Worm (Caenorhabditis elegans) whole organism, L4 larva: ENCODE data around the gene csq-1.

Experiments
- F26F4.8 ChIP-seq: fragments of 200-800 bp; sonication (Bioruptor generic); conservative IDR thresholded peaks from 2 replicates; pipeline ENCODE4 v1.3.6; 2022; ENCODE audit warnings: missing genetic modification characterization, missing compliant biosample characterization
- F44E2.7 ChIP-seq: fragments of 200-800 bp; sonication (Bioruptor generic); IDR thresholded peaks from 2 replicates; pipeline ENCODE4 v2.1.2; 2022; ENCODE audit warnings: missing genetic modification characterization, missing compliant biosample characterization
- R02D3.7 ChIP-seq: fragments of 150-350 bp; sonication (generic microtip); optimal IDR thresholded peaks from 3 replicates; lab custom pipeline; 2014; ENCODE audit warnings: missing biosample characterization, missing genetic modification characterization
- T20F7.1 ChIP-seq: fragments of 200-800 bp; sonication (Bioruptor generic); optimal IDR thresholded peaks from 2 replicates; lab custom pipeline; 2018; ENCODE audit warnings: mild to moderate bottlenecking, missing genetic modification characterization, missing compliant biosample characterization
- Y105C5A.15 ChIP-seq: fragments of 200-800 bp; sonication (Bioruptor generic); IDR thresholded peaks from 2 replicates; pipeline ENCODE4 v1.3.6; 2022; ENCODE audit warnings: missing genetic modification characterization, missing compliant biosample characterization
- Y48G9A.11 ChIP-seq: fragments of 200-800 bp; sonication (Bioruptor generic); IDR thresholded peaks from 2 replicates; pipeline ENCODE4 v1.3.6; 2022; ENCODE audit warnings: missing genetic modification reagents, missing genetic modification characterization, missing compliant biosample characterization
- Y5F2A.4 ChIP-seq: fragments of 200-800 bp; sonication (Bioruptor generic); optimal IDR thresholded peaks from 2 replicates; lab custom pipeline; 2018; ENCODE audit warnings: mild to moderate bottlenecking, missing genetic modification characterization, missing compliant biosample characterization
- ZK337.2 ChIP-seq: fragments of 200-800 bp; sonication (Bioruptor generic); IDR thresholded peaks from 2 replicates; pipeline ENCODE4 v1.3.6; 2022; ENCODE audit warnings: missing genetic modification reagents, missing genetic modification characterization, missing compliant biosample characterization
- ZK546.5 ChIP-seq, 2 experiments: sonication (generic microtip); optimal IDR thresholded peaks; 2 replicates each; lab custom pipeline; 2017; ENCODE audit warnings: missing biosample characterization in 2 of 2, missing genetic modification characterization in 2 of 2
- arid-1 ChIP-seq: fragments of 200-800 bp; sonication (Bioruptor generic); conservative IDR thresholded peaks from 2 replicates; pipeline ENCODE4 v1.3.6; 2022; ENCODE audit warnings: missing genetic modification reagents, missing genetic modification characterization, missing compliant biosample characterization
- ceh-20 ChIP-seq: fragments of 200-800 bp; sonication (Bioruptor generic); IDR thresholded peaks from 2 replicates; pipeline ENCODE4 v1.3.6; 2022; ENCODE audit warnings: missing genetic modification reagents, missing genetic modification characterization, missing compliant biosample characterization
- ceh-62 ChIP-seq: sonication (generic microtip); optimal IDR thresholded peaks from 2 replicates; lab custom pipeline; 2017; ENCODE audit warnings: missing biosample characterization, missing genetic modification characterization
- ceh-82 ChIP-seq: sonication (generic microtip); optimal IDR thresholded peaks from 2 replicates; lab custom pipeline; 2017; ENCODE audit warnings: missing biosample characterization, missing genetic modification characterization
- ces-1 ChIP-seq: fragments of 150-350 bp; sonication (generic microtip); optimal IDR thresholded peaks from 4 replicates; lab custom pipeline; 2014; ENCODE audit warnings: missing biosample characterization, missing genetic modification reagents, missing genetic modification characterization
- cey-2 ChIP-seq: sonication (generic microtip); optimal IDR thresholded peaks from 3 replicates; lab custom pipeline; 2017; ENCODE audit warnings: missing genetic modification characterization, mild to moderate bottlenecking, missing compliant biosample characterization, antibody characterized with exemption, borderline replicate concordance; ENCODE audit not compliant: insufficient read depth
- ctbp-1 ChIP-seq: fragments of 200-800 bp; sonication (Bioruptor generic); IDR thresholded peaks from 2 replicates; pipeline ENCODE4 v1.3.6; 2022; ENCODE audit warnings: missing genetic modification reagents, missing genetic modification characterization, missing compliant biosample characterization
- daf-8 ChIP-seq: fragments of 200-800 bp; sonication (Bioruptor generic); IDR thresholded peaks from 2 replicates; pipeline ENCODE4 v1.3.6; 2022; ENCODE audit warnings: missing genetic modification characterization, missing compliant biosample characterization
- dmd-8 ChIP-seq: fragments of 200-800 bp; sonication (Bioruptor generic); IDR thresholded peaks from 2 replicates; pipeline ENCODE4 v1.3.6; 2022; ENCODE audit warnings: missing genetic modification characterization, missing compliant biosample characterization
- dpl-1 ChIP-seq: fragments of 150-350 bp; optimal IDR thresholded peaks from 2 replicates; lab custom pipeline; 2014; ENCODE audit warnings: missing biosample characterization, missing genetic modification reagents, missing genetic modification characterization
- dve-1 ChIP-seq: sonication (generic microtip); optimal IDR thresholded peaks from 2 replicates; lab custom pipeline; 2017; ENCODE audit warnings: antibody characterized with exemption, mild to moderate bottlenecking, missing genetic modification characterization, missing compliant biosample characterization; ENCODE audit not compliant: insufficient read depth
- egl-43 ChIP-seq: fragments of 200-800 bp; sonication (Bioruptor generic); IDR thresholded peaks from 2 replicates; pipeline ENCODE4 v1.3.6; 2022; ENCODE audit warnings: missing genetic modification reagents, missing genetic modification characterization, missing compliant biosample characterization
- fkh-10 ChIP-seq: fragments of 150-350 bp; optimal IDR thresholded peaks from 2 replicates; lab custom pipeline; 2014; ENCODE audit warnings: missing biosample characterization, missing genetic modification reagents, missing genetic modification characterization
- gei-8 ChIP-seq: fragments of 200-800 bp; sonication (Bioruptor generic); optimal IDR thresholded peaks from 2 replicates; lab custom pipeline; 2018; ENCODE audit warnings: mild to moderate bottlenecking, missing genetic modification characterization, missing compliant biosample characterization
- hif-1 ChIP-seq, 2 experiments: sonication (generic microtip); optimal IDR thresholded peaks; 2 replicates each; lab custom pipeline; 2016 to 2017; ENCODE audit warnings: missing compliant biosample characterization in 2 of 2, missing genetic modification characterization in 2 of 2, missing genetic modification reagents in 2 of 2, missing genotype in 2 of 2, mild to moderate bottlenecking in 1 of 2
- hlh-30 ChIP-seq: sonication (generic microtip); optimal IDR thresholded peaks from 2 replicates; lab custom pipeline; 2017; ENCODE audit warnings: antibody characterized with exemption, mild to moderate bottlenecking, missing genetic modification characterization, missing compliant biosample characterization; ENCODE audit not compliant: insufficient read depth
- hmg-1.1 ChIP-seq: fragments of 200-800 bp; sonication (Bioruptor generic); IDR thresholded peaks from 2 replicates; pipeline ENCODE4 v1.3.6; 2022; ENCODE audit warnings: missing genetic modification reagents, missing genetic modification characterization, missing compliant biosample characterization
- lim-7 ChIP-seq: fragments of 200-800 bp; sonication (Bioruptor generic); IDR thresholded peaks from 2 replicates; pipeline ENCODE4 v1.3.6; 2022; ENCODE audit warnings: missing genetic modification characterization, missing compliant biosample characterization
- lin-38 ChIP-seq: fragments of 200-800 bp; sonication (Bioruptor generic); IDR thresholded peaks from 2 replicates; pipeline ENCODE4 v1.3.6; 2022; ENCODE audit warnings: missing genetic modification reagents, missing genetic modification characterization, missing compliant biosample characterization
- lir-3 ChIP-seq: sonication (generic microtip); optimal IDR thresholded peaks from 2 replicates; lab custom pipeline; 2016; ENCODE audit warnings: mild to moderate bottlenecking, missing genetic modification characterization, missing compliant biosample characterization
- mdl-1 ChIP-seq, 2 experiments: fragments of 150-350 bp in 1 of 2; sonication (generic microtip) in 1 of 2; optimal IDR thresholded peaks; 2 replicates each; lab custom pipeline; 2014 to 2017; ENCODE audit warnings: missing biosample characterization in 2 of 2, missing genetic modification characterization in 2 of 2
- mdt-29 ChIP-seq: fragments of 200-800 bp; sonication (Bioruptor generic); IDR thresholded peaks from 2 replicates; pipeline ENCODE4 v1.3.6; 2022; ENCODE audit warnings: missing genetic modification reagents, missing genetic modification characterization, missing compliant biosample characterization
- mes-2 ChIP-seq: sonication (generic microtip); optimal IDR thresholded peaks from 2 replicates; lab custom pipeline; 2016; ENCODE audit warnings: missing genotype, mild to moderate bottlenecking, missing genetic modification characterization, missing compliant biosample characterization; ENCODE audit not compliant: poor library complexity, severe bottlenecking
- mxl-3 ChIP-seq: fragments of 200-800 bp; sonication (Bioruptor generic); optimal IDR thresholded peaks from 2 replicates; lab custom pipeline; 2018; ENCODE audit warnings: mild to moderate bottlenecking, missing genetic modification characterization, missing compliant biosample characterization
- nhr-102 ChIP-seq: sonication (generic microtip); optimal IDR thresholded peaks from 2 replicates; lab custom pipeline; 2016; ENCODE audit warnings: mild to moderate bottlenecking, missing genetic modification characterization, moderate library complexity, missing compliant biosample characterization
- nhr-111 ChIP-seq: fragments of 200-800 bp; sonication (Bioruptor generic); optimal IDR thresholded peaks from 2 replicates; lab custom pipeline; 2018; ENCODE audit warnings: mild to moderate bottlenecking, missing genetic modification characterization, missing compliant biosample characterization
- nhr-25 ChIP-seq: sonication (generic microtip); optimal IDR thresholded peaks from 2 replicates; lab custom pipeline; 2017; ENCODE audit warnings: missing genetic modification characterization, mild to moderate bottlenecking, missing compliant biosample characterization, antibody characterized with exemption, moderate library complexity, borderline replicate concordance; ENCODE audit not compliant: insufficient read depth
- nhr-28 ChIP-seq: fragments of 150-350 bp; optimal IDR thresholded peaks from 2 replicates; lab custom pipeline; 2014; ENCODE audit warnings: missing biosample characterization, missing genetic modification characterization
- nhr-41 ChIP-seq: fragments of 200-800 bp; sonication (Bioruptor generic); IDR thresholded peaks from 2 replicates; pipeline ENCODE4 v1.3.6; 2022; ENCODE audit warnings: missing genetic modification reagents, missing genetic modification characterization, missing compliant biosample characterization
- nhr-76 ChIP-seq: fragments of 150-350 bp; optimal IDR thresholded peaks from 2 replicates; lab custom pipeline; 2014; ENCODE audit warnings: missing biosample characterization, missing genetic modification characterization
- nhr-77 ChIP-seq: fragments of 150-350 bp; optimal IDR thresholded peaks from 2 replicates; lab custom pipeline; 2014; ENCODE audit warnings: missing biosample characterization, missing genetic modification characterization
- php-3 ChIP-seq: fragments of 200-800 bp; sonication (Bioruptor generic); IDR thresholded peaks from 2 replicates; pipeline ENCODE4 v1.3.6; 2022; ENCODE audit warnings: missing genetic modification reagents, missing genetic modification characterization, missing compliant biosample characterization
- sdz-12 ChIP-seq: fragments of 200-800 bp; sonication (Bioruptor generic); optimal IDR thresholded peaks from 2 replicates; lab custom pipeline; 2018; ENCODE audit warnings: mild to moderate bottlenecking, missing genetic modification characterization, missing compliant biosample characterization
- snpc-1.2 ChIP-seq: fragments of 200-800 bp; sonication (Bioruptor generic); IDR thresholded peaks from 2 replicates; pipeline ENCODE4 v1.3.6; 2022; ENCODE audit warnings: missing genetic modification reagents, missing genetic modification characterization, missing compliant biosample characterization
- tag-97 ChIP-seq: fragments of 200-800 bp; sonication (Bioruptor generic); IDR thresholded peaks from 2 replicates; pipeline ENCODE4 v1.3.6; 2022; ENCODE audit warnings: missing genetic modification characterization, missing compliant biosample characterization
- tra-1 ChIP-seq: fragments of 200-800 bp; sonication (Bioruptor generic); IDR thresholded peaks from 2 replicates; pipeline ENCODE4 v1.3.6; 2022; ENCODE audit warnings: missing genetic modification reagents, missing genetic modification characterization, missing compliant biosample characterization
- unc-39 ChIP-seq: sonication (generic microtip); optimal IDR thresholded peaks from 2 replicates; lab custom pipeline; 2017; ENCODE audit warnings: missing biosample characterization, missing genetic modification characterization
- vab-7 ChIP-seq: fragments of 200-800 bp; sonication (Bioruptor generic); IDR thresholded peaks from 2 replicates; pipeline ENCODE4 v1.3.6; 2022; ENCODE audit warnings: missing genetic modification reagents, missing genetic modification characterization, missing compliant biosample characterization
- zfp-2 ChIP-seq: sonication (generic microtip); optimal IDR thresholded peaks from 2 replicates; lab custom pipeline; 2016; ENCODE audit warnings: mild to moderate bottlenecking, missing genetic modification characterization, missing compliant biosample characterization
- zfp-3 ChIP-seq: fragments of 200-800 bp; sonication (Bioruptor generic); conservative IDR thresholded peaks from 2 replicates; pipeline ENCODE4 v1.3.6; 2022; ENCODE audit warnings: missing genetic modification reagents, missing genetic modification characterization, missing compliant biosample characterization
- zip-2 ChIP-seq: fragments of 150-350 bp; optimal IDR thresholded peaks from 2 replicates; lab custom pipeline; 2014; ENCODE audit warnings: missing biosample characterization, missing genetic modification characterization

csq-1 gene

DNA sequence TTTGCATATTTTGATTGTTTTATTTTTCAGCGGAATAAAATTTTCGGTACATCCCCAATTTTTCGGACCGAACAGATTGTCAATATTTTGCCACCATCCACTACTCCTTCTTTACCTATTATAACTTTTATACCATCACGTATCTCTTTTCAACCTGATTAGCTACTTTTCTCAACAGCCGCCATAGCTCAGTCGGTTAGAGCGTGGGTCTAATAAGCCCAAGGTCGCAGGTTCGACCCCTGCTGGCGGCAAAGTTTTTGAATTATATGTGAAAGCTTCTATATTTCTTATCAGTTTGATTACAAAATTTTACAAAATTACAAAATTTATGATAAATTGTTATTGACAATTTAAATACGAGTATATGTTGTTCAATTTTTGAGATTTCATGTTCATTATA lies 5.7 kb upstream of the csq-1 start (continued):
- 0 out of 2 replicates have a peak, but pooled peaks have one; percentile 8 for TF ChIP-seq tra-1
- peak; percentile 64 for TF ChIP-seq mes-2
- no peak for TF ChIP-seq mdl-1 (tag; optimal IDR thresholded peaks at IDR 0.05; lab: Kevin White, UChicago)
- peak; percentile 52; the same call in 1 of the 2 replicates for TF ChIP-seq zfp-3
- no peak for TF ChIP-seq gei-8 (GFP tag; lab: Kevin White, UChicago)
- TF ChIP-seq nhr-111 (GFP tag; lab: Kevin White, UChicago): no peak
- peak; percentile 68; the same call in 1 of the 2 replicates for TF ChIP-seq lim-7 (GFP tag; lab: Robert Waterston, UW)
- TF ChIP-seq ces-1 (GFP tag; lab: Kevin White, UChicago): no peak
- TF ChIP-seq lin-38 (GFP tag; lab: Robert Waterston, UW): no peak
- TF ChIP-seq hif-1 (tag; optimal IDR thresholded peaks at IDR 0.05; lab: Kevin White, UChicago): no peak
- no peak for TF ChIP-seq php-3 (GFP tag; lab: Robert Waterston, UW)
- no peak for TF ChIP-seq nhr-25 (tag; lab: Kevin White, UChicago)
- TF ChIP-seq Y5F2A.4 (GFP tag; lab: Kevin White, UChicago): no peak
- no peak for TF ChIP-seq mdt-29
- no peak for TF ChIP-seq daf-8 (GFP tag; lab: Robert Waterston, UW)
- peak; percentile 62; the same call in 1 of the 2 replicates for TF ChIP-seq egl-43 (GFP tag; lab: Robert Waterston, UW)
- TF ChIP-seq Y105C5A.15 (GFP tag; lab: Robert Waterston, UW): no peak
- TF ChIP-seq T20F7.1: no peak
- 0 out of 2 replicates have a peak, but pooled peaks have one; percentile 21 for TF ChIP-seq nhr-41
- no peak for TF ChIP-seq tag-97 (GFP tag; lab: Robert Waterston, UW)
- no peak for TF ChIP-seq R02D3.7 (tag; lab: Kevin White, UChicago)
- peak; percentile 73 for TF ChIP-seq snpc-1.2 (GFP tag; lab: Robert Waterston, UW)
- no peak for TF ChIP-seq nhr-77
- TF ChIP-seq vab-7: peak; percentile 54; the same call in 1 of the 2 replicates
- no peak for TF ChIP-seq ZK337.2 (GFP tag; lab: Robert Waterston, UW)
- no peak for TF ChIP-seq fkh-10
- peak; percentile 66; the same call in 1 of the 2 replicates for TF ChIP-seq F26F4.8
- TF ChIP-seq hlh-30 (tag; lab: Kevin White, UChicago): peak; percentile 29
- no peak for TF ChIP-seq mxl-3 (GFP tag; lab: Kevin White, UChicago)
- TF ChIP-seq sdz-12 (GFP tag; lab: Kevin White, UChicago): no peak
- TF ChIP-seq ceh-82 (tag; lab: Kevin White, UChicago): no peak
- no peak for TF ChIP-seq nhr-28 (tag; lab: Kevin White, UChicago)
- TF ChIP-seq nhr-76: no peak
- TF ChIP-seq cey-2 (tag; lab: Kevin White, UChicago): no peak
- no peak for TF ChIP-seq ceh-62 (tag; lab: Kevin White, UChicago)
- TF ChIP-seq dve-1 (tag; lab: Kevin White, UChicago): no peak
- TF ChIP-seq unc-39 (tag; lab: Kevin White, UChicago): no peak
- no peak for TF ChIP-seq hmg-1.1
- TF ChIP-seq Y48G9A.11 (GFP tag; lab: Robert Waterston, UW): no peak
- no peak for TF ChIP-seq lir-3 (tag; lab: Kevin White, UChicago)
- TF ChIP-seq ctbp-1 (GFP tag; lab: Robert Waterston, UW): no peak
- TF ChIP-seq dpl-1 (GFP tag; lab: Kevin White, UChicago): no peak
- TF ChIP-seq F44E2.7 (GFP tag; lab: Robert Waterston, UW): no peak
- TF ChIP-seq zfp-2: no peak
- TF ChIP-seq zip-2 (tag; lab: Kevin White, UChicago): peak; percentile 25
- peak; percentile 71; the same call in 1 of the 2 replicates for TF ChIP-seq dmd-8 (GFP tag; lab: Robert Waterston, UW)
- no peak for TF ChIP-seq ZK546.5 (tag; optimal IDR thresholded peaks at IDR 0.05; lab: Kevin White, UChicago)
- TF ChIP-seq ceh-20: no peak
- no peak for TF ChIP-seq nhr-102
- TF ChIP-seq arid-1 (GFP tag; lab: Robert Waterston, UW): peak; percentile 73; the same call in 1 of the 2 replicates
